Worm (Caenorhabditis elegans) whole organism, L1 larva: Measurements from ENCODE around the gene cyp-35A3.

Experiments used
- Y116A8C.19 ChIP-seq: sonication (generic microtip); optimal IDR thresholded peaks from 2 replicates; lab custom pipeline; 2016; ENCODE audit warnings: missing compliant biosample characterization, missing genetic modification characterization, borderline replicate concordance
- ceh-63 ChIP-seq: fragments of 200-800 bp; sonication (Bioruptor generic); optimal IDR thresholded peaks from 2 replicates; lab custom pipeline; 2018; ENCODE audit warnings: mild to moderate bottlenecking, missing genetic modification characterization, missing compliant biosample characterization
- ceh-8 ChIP-seq: fragments of 200-800 bp; sonication (Bioruptor generic); optimal IDR thresholded peaks from 2 replicates; lab custom pipeline; 2018; ENCODE audit warnings: mild to moderate bottlenecking, missing genetic modification characterization, moderate library complexity, missing compliant biosample characterization
- ces-1 ChIP-seq: fragments of 150-350 bp; optimal IDR thresholded peaks from 2 replicates; lab custom pipeline; 2014; ENCODE audit warnings: missing biosample characterization, missing genetic modification reagents, missing genetic modification characterization
- dpl-1 ChIP-seq, 3 experiments: fragments of 150-350 bp in 2 of 3; sonication (generic microtip) in 1 of 3; optimal IDR thresholded peaks; 2 replicates each; lab custom pipeline; 2014 to 2017; ENCODE audit warnings: missing biosample characterization in 3 of 3, missing genetic modification characterization in 3 of 3, missing genetic modification reagents in 3 of 3
- efl-1 ChIP-seq, 4 experiments: fragments of 150-350 bp; optimal IDR thresholded peaks in 3 of 4; peaks in 1 of 4; 1 replicate in 1 of 4; 2 replicates in 3 of 4; lab custom pipeline; 2014; ENCODE audit warnings: missing biosample characterization in 2 of 4, missing genetic modification characterization in 2 of 4, missing genetic modification reagents in 2 of 4
- elt-2 ChIP-seq: sonication (generic microtip); optimal IDR thresholded peaks from 2 replicates; lab custom pipeline; 2016; ENCODE audit warnings: missing genetic modification characterization, mild to moderate bottlenecking, inconsistent platforms, missing compliant biosample characterization, missing genetic modification reagents
- elt-3 ChIP-seq, 6 experiments: fragments of 150-350 bp in 1 of 6; sonication (generic microtip); optimal IDR thresholded peaks; 2 replicates each; lab custom pipeline; 2017 to 2018; ENCODE audit warnings: missing biosample characterization in 6 of 6, missing genetic modification characterization in 6 of 6, inconsistent platforms in 1 of 6
- fkh-10 ChIP-seq: sonication (generic microtip); optimal IDR thresholded peaks from 2 replicates; lab custom pipeline; 2017; ENCODE audit warnings: missing biosample characterization, missing genetic modification reagents, missing genetic modification characterization
- fkh-4 ChIP-seq: sonication (generic microtip); optimal IDR thresholded peaks from 2 replicates; lab custom pipeline; 2016; ENCODE audit warnings: missing compliant biosample characterization, missing genetic modification characterization, borderline replicate concordance
- fos-1 ChIP-seq: fragments of 150-350 bp; optimal IDR thresholded peaks from 2 replicates; lab custom pipeline; 2014; ENCODE audit warnings: missing biosample characterization, missing genetic modification characterization
- irx-1 ChIP-seq: sonication (generic microtip); optimal IDR thresholded peaks from 2 replicates; lab custom pipeline; 2016; ENCODE audit warnings: missing genetic modification characterization, missing compliant biosample characterization
- lsy-2 ChIP-seq, 2 experiments: fragments of 150-350 bp; optimal IDR thresholded peaks; 2 replicates each; lab custom pipeline; 2014; ENCODE audit warnings: missing biosample characterization in 2 of 2, missing genetic modification characterization in 2 of 2
- nhr-19 ChIP-seq: fragments of 200-800 bp; sonication (Bioruptor generic); conservative IDR thresholded peaks from 2 replicates; pipeline ENCODE4 v1.3.6; 2022; ENCODE audit warnings: missing genetic modification characterization, missing compliant biosample characterization
- skn-1 ChIP-seq: fragments of 150-350 bp; optimal IDR thresholded peaks from 2 replicates; lab custom pipeline; 2014; ENCODE audit warnings: missing biosample characterization, missing genetic modification characterization
- unc-62 ChIP-seq: fragments of 150-350 bp; optimal IDR thresholded peaks from 2 replicates; lab custom pipeline; 2014; ENCODE audit warnings: missing biosample characterization, missing genetic modification reagents, missing genetic modification characterization
- ztf-11 ChIP-seq, 2 experiments: sonication (generic microtip); optimal IDR thresholded peaks; 2 replicates each; lab custom pipeline; 2016 to 2017; ENCODE audit warnings: missing genetic modification characterization in 2 of 2, missing biosample characterization in 1 of 2, missing compliant biosample characterization in 1 of 2

Gene cyp-35A3

ce11 chrV:4066143-4066542, 43.7 kb downstream of the cyp-35A3 start:
- peak in 1 of 2 experiments; percentile 13 for TF ChIP-seq lsy-2 (tag; optimal IDR thresholded peaks at IDR 0.05; lab: Kevin White, UChicago)

- peak in 1 of 3 experiments; percentile 36 for TF ChIP-seq dpl-1 (GFP tag; optimal IDR thresholded peaks at IDR 0.05; lab: Kevin White, UChicago)
- TF ChIP-seq efl-1 (optimal IDR thresholded peaks at IDR 0.05; lab: Kevin White, UChicago): peak in 1 of 2 experiments; percentile 68
- peak; percentile 57 to 95 for TF ChIP-seq efl-1 (GFP tag; optimal IDR thresholded peaks at IDR 0.05 in 1 of 2; lab: Kevin White, UChicago)
Measured at ce11 chrV:4067876-4068275, 45.5 kb downstream of the cyp-35A3 start.

- TF ChIP-seq elt-2 (tag; lab: Kevin White, UChicago): no peak
- TF ChIP-seq fkh-4 (tag; lab: Kevin White, UChicago): no peak
- no peak for TF ChIP-seq fkh-10 (GFP tag; lab: Kevin White, UChicago)
- TF ChIP-seq skn-1: no peak
- TF ChIP-seq ces-1 (GFP tag; lab: Kevin White, UChicago): no peak
- TF ChIP-seq ceh-8 (GFP tag; lab: Kevin White, UChicago): no peak
- no peak for TF ChIP-seq irx-1
- TF ChIP-seq ztf-11 (tag; optimal IDR thresholded peaks at IDR 0.05; lab: Kevin White, UChicago): no peak
- no peak for TF ChIP-seq elt-3 (tag; optimal IDR thresholded peaks at IDR 0.05; lab: Kevin White, UChicago)
- no peak for TF ChIP-seq unc-62 (GFP tag; lab: Kevin White, UChicago)
- no peak for TF ChIP-seq dpl-1 (GFP tag; optimal IDR thresholded peaks at IDR 0.05; lab: Kevin White, UChicago)
- TF ChIP-seq Y116A8C.19 (tag; lab: Kevin White, UChicago): no peak
- TF ChIP-seq ceh-63 (GFP tag; lab: Kevin White, UChicago): no peak
- no peak for TF ChIP-seq nhr-19
- no peak for TF ChIP-seq fos-1
Measured at ce11 chrV:4073455-4073854, 51.0 kb downstream of the cyp-35A3 start, which contains the start of gene otpl-2. Gene otpl-2, plus strand, starts transcription at chrV:4073755.
